Worm (Caenorhabditis elegans) whole organism, L4 larva: ENCODE results near the gene F54F2.9.

ENCODE experiments used
- F10B5.3 ChIP-seq: sonication (generic microtip); optimal IDR thresholded peaks from 2 replicates; lab custom pipeline; 2016; ENCODE audit warnings: mild to moderate bottlenecking, missing genetic modification characterization, missing compliant biosample characterization
- F26F4.8 ChIP-seq: fragments of 200-800 bp; sonication (Bioruptor generic); conservative IDR thresholded peaks from 2 replicates; pipeline ENCODE4 v1.3.6; 2022; ENCODE audit warnings: missing genetic modification characterization, missing compliant biosample characterization
- T26A8.4 ChIP-seq: fragments of 200-800 bp; sonication (Bioruptor generic); IDR thresholded peaks from 2 replicates; pipeline ENCODE4 v1.3.6; 2022; ENCODE audit warnings: missing genetic modification characterization, missing compliant biosample characterization
- Y105C5A.15 ChIP-seq: fragments of 200-800 bp; sonication (Bioruptor generic); IDR thresholded peaks from 2 replicates; pipeline ENCODE4 v1.3.6; 2022; ENCODE audit warnings: missing genetic modification characterization, missing compliant biosample characterization
- Y75B8A.6 ChIP-seq: fragments of 200-800 bp; sonication (Bioruptor generic); IDR thresholded peaks from 2 replicates; pipeline ENCODE4 v1.3.6; 2022; ENCODE audit warnings: missing genetic modification reagents, missing genetic modification characterization, missing compliant biosample characterization
- ZK546.5 ChIP-seq, 2 experiments: sonication (generic microtip); optimal IDR thresholded peaks; 2 replicates each; lab custom pipeline; 2017; ENCODE audit warnings: missing biosample characterization in 2 of 2, missing genetic modification characterization in 2 of 2
- aha-1 ChIP-seq: fragments of 150-350 bp; peaks from one replicate; lab custom pipeline; 2014; ENCODE audit warnings: missing biosample characterization, missing genetic modification characterization
- ceh-20 ChIP-seq: fragments of 200-800 bp; sonication (Bioruptor generic); IDR thresholded peaks from 2 replicates; pipeline ENCODE4 v1.3.6; 2022; ENCODE audit warnings: missing genetic modification reagents, missing genetic modification characterization, missing compliant biosample characterization
- ceh-44 ChIP-seq: fragments of 200-800 bp; sonication (Bioruptor generic); IDR thresholded peaks from 2 replicates; pipeline ENCODE4 v1.3.6; 2022; ENCODE audit warnings: missing genetic modification reagents, missing genetic modification characterization, missing compliant biosample characterization
- ces-1 ChIP-seq: fragments of 150-350 bp; sonication (generic microtip); optimal IDR thresholded peaks from 4 replicates; lab custom pipeline; 2014; ENCODE audit warnings: missing biosample characterization, missing genetic modification reagents, missing genetic modification characterization
- dmd-6 ChIP-seq: fragments of 200-800 bp; sonication (Bioruptor generic); IDR thresholded peaks from 2 replicates; pipeline ENCODE4 v1.3.6; 2022; ENCODE audit warnings: missing genetic modification reagents, missing genetic modification characterization, missing compliant biosample characterization
- dmd-9 ChIP-seq: fragments of 200-800 bp; sonication (Bioruptor generic); IDR thresholded peaks from 2 replicates; pipeline ENCODE4 v1.3.6; 2022; ENCODE audit warnings: missing genetic modification reagents, missing genetic modification characterization, missing compliant biosample characterization
- duxl-1 ChIP-seq: sonication (generic microtip); optimal IDR thresholded peaks from 2 replicates; lab custom pipeline; 2016; ENCODE audit warnings: mild to moderate bottlenecking, missing genetic modification characterization, moderate library complexity, missing compliant biosample characterization; ENCODE audit not compliant: poor library complexity
- dve-1 ChIP-seq: sonication (generic microtip); optimal IDR thresholded peaks from 2 replicates; lab custom pipeline; 2017; ENCODE audit warnings: antibody characterized with exemption, mild to moderate bottlenecking, missing genetic modification characterization, missing compliant biosample characterization; ENCODE audit not compliant: insufficient read depth
- egl-27 ChIP-seq: sonication (generic microtip); optimal IDR thresholded peaks from 3 replicates; lab custom pipeline; 2017; ENCODE audit warnings: missing biosample characterization, missing genetic modification reagents, missing genetic modification characterization
- fkh-10 ChIP-seq: fragments of 150-350 bp; optimal IDR thresholded peaks from 2 replicates; lab custom pipeline; 2014; ENCODE audit warnings: missing biosample characterization, missing genetic modification reagents, missing genetic modification characterization
- fos-1 ChIP-seq: fragments of 150-350 bp; optimal IDR thresholded peaks from 2 replicates; lab custom pipeline; 2014; ENCODE audit warnings: missing biosample characterization, missing genetic modification characterization
- gei-8 ChIP-seq: fragments of 200-800 bp; sonication (Bioruptor generic); optimal IDR thresholded peaks from 2 replicates; lab custom pipeline; 2018; ENCODE audit warnings: mild to moderate bottlenecking, missing genetic modification characterization, missing compliant biosample characterization
- hlh-11 ChIP-seq: fragments of 200-800 bp; sonication (Bioruptor generic); optimal IDR thresholded peaks from 2 replicates; lab custom pipeline; 2018; ENCODE audit warnings: mild to moderate bottlenecking, missing genetic modification characterization, missing compliant biosample characterization
- hlh-30 ChIP-seq: sonication (generic microtip); optimal IDR thresholded peaks from 2 replicates; lab custom pipeline; 2017; ENCODE audit warnings: antibody characterized with exemption, mild to moderate bottlenecking, missing genetic modification characterization, missing compliant biosample characterization; ENCODE audit not compliant: insufficient read depth
- lin-13 ChIP-seq: fragments of 150-350 bp; optimal IDR thresholded peaks from 2 replicates; lab custom pipeline; 2014; ENCODE audit warnings: missing biosample characterization, missing genetic modification reagents, missing genetic modification characterization
- lin-15B ChIP-seq: fragments of 150-350 bp; sonication (generic microtip); optimal IDR thresholded peaks from 3 replicates; lab custom pipeline; 2014; ENCODE audit warnings: missing biosample characterization, missing genetic modification characterization
- lin-39 ChIP-seq: fragments of 150-350 bp; optimal IDR thresholded peaks from 2 replicates; lab custom pipeline; 2014; ENCODE audit warnings: missing biosample characterization, missing genetic modification reagents, missing genetic modification characterization
- lir-3 ChIP-seq: sonication (generic microtip); optimal IDR thresholded peaks from 2 replicates; lab custom pipeline; 2016; ENCODE audit warnings: mild to moderate bottlenecking, missing genetic modification characterization, missing compliant biosample characterization
- lsy-2 ChIP-seq, 2 experiments: fragments of 150-350 bp in 1 of 2; sonication (generic microtip) in 1 of 2; optimal IDR thresholded peaks; 2 replicates each; lab custom pipeline; 2014 to 2017; ENCODE audit warnings: missing biosample characterization in 2 of 2, missing genetic modification characterization in 2 of 2
- madf-9 ChIP-seq: fragments of 200-800 bp; sonication (Bioruptor generic); conservative IDR thresholded peaks from 2 replicates; pipeline ENCODE4 v1.3.6; 2022; ENCODE audit warnings: missing genetic modification reagents, missing genetic modification characterization, missing compliant biosample characterization
- mdl-1 ChIP-seq, 2 experiments: fragments of 150-350 bp in 1 of 2; sonication (generic microtip) in 1 of 2; optimal IDR thresholded peaks; 2 replicates each; lab custom pipeline; 2014 to 2017; ENCODE audit warnings: missing biosample characterization in 2 of 2, missing genetic modification characterization in 2 of 2
- mdt-29 ChIP-seq: fragments of 200-800 bp; sonication (Bioruptor generic); IDR thresholded peaks from 2 replicates; pipeline ENCODE4 v1.3.6; 2022; ENCODE audit warnings: missing genetic modification reagents, missing genetic modification characterization, missing compliant biosample characterization
- mep-1 ChIP-seq: fragments of 150-350 bp; sonication (generic microtip); optimal IDR thresholded peaks from 3 replicates; lab custom pipeline; 2014; ENCODE audit warnings: missing biosample characterization, missing genetic modification characterization
- mes-2 ChIP-seq: sonication (generic microtip); optimal IDR thresholded peaks from 2 replicates; lab custom pipeline; 2016; ENCODE audit warnings: missing genotype, mild to moderate bottlenecking, missing genetic modification characterization, missing compliant biosample characterization; ENCODE audit not compliant: poor library complexity, severe bottlenecking
- mxl-2 ChIP-seq: fragments of 200-800 bp; sonication (Bioruptor generic); conservative IDR thresholded peaks from 2 replicates; pipeline ENCODE4 v1.3.6; 2022; ENCODE audit warnings: missing genetic modification reagents, missing genetic modification characterization, missing compliant biosample characterization
- mxl-3 ChIP-seq: fragments of 200-800 bp; sonication (Bioruptor generic); optimal IDR thresholded peaks from 2 replicates; lab custom pipeline; 2018; ENCODE audit warnings: mild to moderate bottlenecking, missing genetic modification characterization, missing compliant biosample characterization
- nhr-11 ChIP-seq: fragments of 150-350 bp; optimal IDR thresholded peaks from 2 replicates; lab custom pipeline; 2014; ENCODE audit warnings: missing biosample characterization, missing genetic modification characterization
- nhr-28 ChIP-seq: fragments of 150-350 bp; optimal IDR thresholded peaks from 2 replicates; lab custom pipeline; 2014; ENCODE audit warnings: missing biosample characterization, missing genetic modification characterization
- nhr-41 ChIP-seq: fragments of 200-800 bp; sonication (Bioruptor generic); IDR thresholded peaks from 2 replicates; pipeline ENCODE4 v1.3.6; 2022; ENCODE audit warnings: missing genetic modification reagents, missing genetic modification characterization, missing compliant biosample characterization
- nhr-48 ChIP-seq: sonication (generic microtip); optimal IDR thresholded peaks from 2 replicates; lab custom pipeline; 2016; ENCODE audit warnings: mild to moderate bottlenecking, missing genetic modification characterization, missing compliant biosample characterization
- nhr-6 ChIP-seq: fragments of 150-350 bp; optimal IDR thresholded peaks from 2 replicates; lab custom pipeline; 2014; ENCODE audit warnings: missing biosample characterization, missing genetic modification characterization
- saeg-2 ChIP-seq: fragments of 200-800 bp; sonication (Bioruptor generic); IDR thresholded peaks from 2 replicates; pipeline ENCODE4 v1.3.6; 2022; ENCODE audit warnings: missing genetic modification reagents, missing genetic modification characterization, missing compliant biosample characterization
- set-16 ChIP-seq: fragments of 200-800 bp; sonication (Bioruptor generic); IDR thresholded peaks from 2 replicates; pipeline ENCODE4 v1.3.6; 2022; ENCODE audit warnings: missing genetic modification reagents, missing genetic modification characterization, missing compliant biosample characterization
- unc-39 ChIP-seq: sonication (generic microtip); optimal IDR thresholded peaks from 2 replicates; lab custom pipeline; 2017; ENCODE audit warnings: missing biosample characterization, missing genetic modification characterization
- unc-62 ChIP-seq, 3 experiments: fragments of 150-350 bp in 1 of 3; sonication (generic microtip); optimal IDR thresholded peaks in 2 of 3; peaks in 1 of 3; 1 replicate in 1 of 3; 2 replicates in 2 of 3; lab custom pipeline; 2014 to 2017; ENCODE audit warnings: missing biosample characterization in 3 of 3, missing genetic modification characterization in 3 of 3, missing genetic modification reagents in 3 of 3, missing genotype in 1 of 3
- zfp-3 ChIP-seq: fragments of 200-800 bp; sonication (Bioruptor generic); conservative IDR thresholded peaks from 2 replicates; pipeline ENCODE4 v1.3.6; 2022; ENCODE audit warnings: missing genetic modification reagents, missing genetic modification characterization, missing compliant biosample characterization
- zip-2 ChIP-seq: fragments of 150-350 bp; optimal IDR thresholded peaks from 2 replicates; lab custom pipeline; 2014; ENCODE audit warnings: missing biosample characterization, missing genetic modification characterization

Gene F54F2.9

ce11 chrIII:8780473-8780872 lies 46.6 kb downstream of the F54F2.9 start:
- TF ChIP-seq lin-13: no peak
- no peak for TF ChIP-seq ceh-44 (GFP tag; lab: Robert Waterston, UW)
- no peak for TF ChIP-seq madf-9
- no peak for TF ChIP-seq Y105C5A.15
- no peak for TF ChIP-seq nhr-6 (tag; lab: Kevin White, UChicago)
- peak; percentile 74 for TF ChIP-seq mxl-3
- TF ChIP-seq dve-1: peak; percentile 33
- no peak for TF ChIP-seq nhr-41 (GFP tag; lab: Robert Waterston, UW)
- peak; percentile 89 for TF ChIP-seq hlh-11 (tag; lab: Kevin White, UChicago)
- TF ChIP-seq ceh-20: 0 out of 2 replicates have a peak, but pooled peaks have one; percentile 8
- TF ChIP-seq aha-1 (tag; lab: Kevin White, UChicago): peak; percentile 18
- TF ChIP-seq fkh-10 (GFP tag; lab: Kevin White, UChicago): no peak
- no peak for TF ChIP-seq mdt-29
- no peak for TF ChIP-seq duxl-1 (tag; lab: Kevin White, UChicago)
- TF ChIP-seq dmd-9 (GFP tag; lab: Robert Waterston, UW): no peak
- no peak for TF ChIP-seq Y75B8A.6 (GFP tag; lab: Robert Waterston, UW)
- no peak for TF ChIP-seq lir-3 (tag; lab: Kevin White, UChicago)
- peak in 1 of 2 experiments; percentile 99 for TF ChIP-seq unc-62 (GFP tag; optimal IDR thresholded peaks at IDR 0.05 in 1 of 2; lab: Kevin White, UChicago)
- no peak for TF ChIP-seq unc-62 (tag; optimal IDR thresholded peaks at IDR 0.05; lab: Kevin White, UChicago)
- TF ChIP-seq ces-1 (GFP tag; lab: Kevin White, UChicago): no peak
- no peak for TF ChIP-seq set-16 (GFP tag; lab: Robert Waterston, UW)
- TF ChIP-seq gei-8: no peak
- peak; percentile 52 for TF ChIP-seq nhr-48 (tag; lab: Kevin White, UChicago)
- no peak for TF ChIP-seq zfp-3 (GFP tag; lab: Robert Waterston, UW)
- TF ChIP-seq lin-15B: no peak
- TF ChIP-seq ZK546.5 (tag; optimal IDR thresholded peaks at IDR 0.05; lab: Kevin White, UChicago): no peak
- TF ChIP-seq F26F4.8 (GFP tag; lab: Robert Waterston, UW): no peak
- no peak for TF ChIP-seq zip-2 (tag; lab: Kevin White, UChicago)
- TF ChIP-seq mdl-1 (tag; optimal IDR thresholded peaks at IDR 0.05; lab: Kevin White, UChicago): peak; percentile 49 to 89
- TF ChIP-seq nhr-11: peak; percentile 48
- TF ChIP-seq T26A8.4 (GFP tag; lab: Robert Waterston, UW): no peak
- no peak for TF ChIP-seq F10B5.3 (tag; lab: Kevin White, UChicago)
- peak; percentile 81 for TF ChIP-seq nhr-28 (tag; lab: Kevin White, UChicago)
- peak; percentile 84 for TF ChIP-seq hlh-30 (tag; lab: Kevin White, UChicago)
- TF ChIP-seq mep-1 (tag; lab: Kevin White, UChicago): peak; percentile 50
- TF ChIP-seq egl-27 (tag; lab: Kevin White, UChicago): no peak
- peak; percentile 45; the same call in 1 of the 2 replicates for TF ChIP-seq dmd-6 (GFP tag; lab: Robert Waterston, UW)
- no peak for TF ChIP-seq fos-1 (tag; lab: Kevin White, UChicago)
- no peak for TF ChIP-seq saeg-2 (GFP tag; lab: Robert Waterston, UW)
- TF ChIP-seq lsy-2 (tag; optimal IDR thresholded peaks at IDR 0.05; lab: Kevin White, UChicago): peak in 1 of 2 experiments; percentile 43
- TF ChIP-seq mxl-2: no peak
- TF ChIP-seq unc-39 (tag; lab: Kevin White, UChicago): no peak
- no peak for TF ChIP-seq lin-39 (tag; lab: Kevin White, UChicago)
- TF ChIP-seq mes-2 (tag; lab: Kevin White, UChicago): peak; percentile 9
